Worm (Caenorhabditis elegans) whole organism, midembryonic: ENCODE measurements around the gene ZK105.5.

ENCODE experiments used
- T22C8.4 ChIP-seq: fragments of 200-800 bp; sonication (Bioruptor generic); IDR thresholded peaks from 2 replicates; pipeline ENCODE4 v1.3.6; 2022; ENCODE audit warnings: missing genetic modification characterization, missing compliant biosample characterization
- flt-1 ChIP-seq: fragments of 200-800 bp; sonication (Bioruptor generic); IDR thresholded peaks from 2 replicates; pipeline ENCODE4 v1.3.6; 2022; ENCODE audit warnings: missing genetic modification characterization, missing compliant biosample characterization
- klf-2 ChIP-seq: fragments of 200-800 bp; sonication (Bioruptor generic); conservative IDR thresholded peaks from 2 replicates; pipeline ENCODE4 v1.3.6; 2022; ENCODE audit warnings: missing genetic modification reagents, missing genetic modification characterization, missing compliant biosample characterization
- med-1 ChIP-seq: sonication (generic microtip); optimal IDR thresholded peaks from 2 replicates; lab custom pipeline; 2017; ENCODE audit warnings: missing genetic modification characterization, mild to moderate bottlenecking, missing compliant biosample characterization, antibody characterized with exemption, missing genetic modification reagents; ENCODE audit not compliant: insufficient read depth
- ref-1 ChIP-seq: fragments of 200-800 bp; sonication (Bioruptor generic); conservative IDR thresholded peaks from 2 replicates; pipeline ENCODE4 v1.3.6; 2022; ENCODE audit warnings: missing genetic modification reagents, missing genetic modification characterization, missing compliant biosample characterization
- ztf-23 ChIP-seq: fragments of 200-800 bp; sonication (Bioruptor generic); IDR thresholded peaks from 2 replicates; pipeline ENCODE4 v1.3.6; 2022; ENCODE audit warnings: missing genetic modification reagents, missing genetic modification characterization, missing compliant biosample characterization
- ztf-29 ChIP-seq: fragments of 200-800 bp; sonication (Bioruptor generic); IDR thresholded peaks from 2 replicates; pipeline ENCODE4 v1.3.6; 2022; ENCODE audit warnings: missing genetic modification reagents, missing genetic modification characterization, missing compliant biosample characterization

DNA sequence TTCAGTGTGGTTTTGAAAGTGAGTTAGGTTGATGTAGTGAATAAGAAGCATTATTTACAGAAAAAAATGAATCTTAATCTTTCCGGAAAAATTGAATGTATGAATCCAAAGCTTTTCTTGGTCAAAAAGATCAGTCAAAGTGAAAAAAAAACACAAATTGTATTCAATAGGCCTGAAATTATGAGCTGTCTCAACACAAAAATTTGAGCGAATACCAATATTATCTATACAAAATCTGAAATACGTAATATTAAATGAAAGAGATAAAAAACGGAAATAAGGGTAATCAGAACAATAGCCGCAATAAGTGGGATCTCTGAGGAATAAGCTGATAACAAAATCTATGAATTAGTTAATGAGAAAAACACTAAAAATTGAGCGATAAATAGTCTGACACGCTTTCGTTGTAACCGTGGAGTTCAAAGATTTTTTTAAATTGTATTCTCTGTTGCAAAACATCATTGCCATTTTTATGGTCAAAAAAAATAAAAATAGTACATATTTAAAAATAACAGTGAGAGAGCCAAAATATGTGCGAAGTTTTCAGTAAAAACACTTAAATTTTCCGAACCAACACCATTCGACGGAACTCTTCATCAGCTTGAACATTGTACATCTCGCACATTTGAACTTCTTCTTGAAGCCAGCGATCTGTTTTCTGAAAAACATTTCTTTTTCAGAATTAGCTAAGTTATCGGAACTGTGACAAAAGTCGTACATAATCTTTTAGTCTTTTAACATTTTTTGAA lies 33.4 kb downstream of the ZK105.5 start, which contains the start of gene sre-11:
- no peak for TF ChIP-seq flt-1
- no peak for TF ChIP-seq ztf-29
- no peak for TF ChIP-seq klf-2
- TF ChIP-seq ref-1 (GFP tag; lab: Robert Waterston, UW): no peak
- TF ChIP-seq T22C8.4 (GFP tag; lab: Robert Waterston, UW): no peak
- no peak for TF ChIP-seq med-1
- TF ChIP-seq ztf-23: no peak
